Worm (Caenorhabditis elegans) whole organism, L1 larva: ENCODE data around the gene M28.9.
A peak's percentile ranks its signal among the peaks of the same experiment; 100 is the strongest.

Experiments
- F16B12.6 ChIP-seq: fragments of 150-350 bp; optimal IDR thresholded peaks from 2 replicates; lab custom pipeline; 2014; ENCODE audit warnings: missing biosample characterization, missing genetic modification characterization
- Y116A8C.19 ChIP-seq: sonication (generic microtip); optimal IDR thresholded peaks from 2 replicates; lab custom pipeline; 2016; ENCODE audit warnings: missing compliant biosample characterization, missing genetic modification characterization, borderline replicate concordance
- aha-1 ChIP-seq: fragments of 150-350 bp; optimal IDR thresholded peaks from 2 replicates; lab custom pipeline; 2014; ENCODE audit warnings: missing biosample characterization, missing genetic modification characterization
- alr-1 ChIP-seq: fragments of 200-800 bp; sonication (Bioruptor generic); optimal IDR thresholded peaks from 2 replicates; lab custom pipeline; 2018; ENCODE audit warnings: borderline replicate concordance, mild to moderate bottlenecking, missing genetic modification characterization, missing compliant biosample characterization
- ama-1 ChIP-seq: fragments of 150-350 bp; optimal IDR thresholded peaks from 2 replicates; lab custom pipeline; 2014
- blmp-1 ChIP-seq: fragments of 150-350 bp; optimal IDR thresholded peaks from 2 replicates; lab custom pipeline; 2014; ENCODE audit warnings: missing biosample characterization, missing genetic modification characterization
- ceh-82 ChIP-seq, 3 experiments: fragments of 150-350 bp in 1 of 3; sonication (generic microtip) in 2 of 3; optimal IDR thresholded peaks; 2 replicates each; lab custom pipeline; 2014 to 2017; ENCODE audit warnings: missing biosample characterization in 3 of 3, missing genetic modification characterization in 3 of 3
- ceh-88 ChIP-seq: fragments of 200-800 bp; sonication (Bioruptor generic); IDR thresholded peaks from 2 replicates; pipeline ENCODE4 v1.3.6; 2022; ENCODE audit warnings: missing genetic modification characterization, missing compliant biosample characterization
- ces-1 ChIP-seq: fragments of 150-350 bp; optimal IDR thresholded peaks from 2 replicates; lab custom pipeline; 2014; ENCODE audit warnings: missing biosample characterization, missing genetic modification reagents, missing genetic modification characterization
- dpl-1 ChIP-seq, 3 experiments: fragments of 150-350 bp in 2 of 3; sonication (generic microtip) in 1 of 3; optimal IDR thresholded peaks; 2 replicates each; lab custom pipeline; 2014 to 2017; ENCODE audit warnings: missing biosample characterization in 3 of 3, missing genetic modification characterization in 3 of 3, missing genetic modification reagents in 3 of 3
- dsc-1 ChIP-seq: sonication (generic microtip); optimal IDR thresholded peaks from 2 replicates; lab custom pipeline; 2016; ENCODE audit warnings: mild to moderate bottlenecking, missing genetic modification characterization, missing compliant biosample characterization
- efl-3 ChIP-seq: fragments of 200-800 bp; sonication (Bioruptor generic); optimal IDR thresholded peaks from 2 replicates; lab custom pipeline; 2018; ENCODE audit warnings: mild to moderate bottlenecking, missing genetic modification characterization, missing compliant biosample characterization
- egl-27 ChIP-seq, 2 experiments: fragments of 150-350 bp in 1 of 2; sonication (generic microtip); optimal IDR thresholded peaks; 3 replicates each; lab custom pipeline; 2017 to 2018; ENCODE audit warnings: missing biosample characterization in 2 of 2, missing genetic modification characterization in 2 of 2, missing genetic modification reagents in 2 of 2
- elt-2 ChIP-seq: sonication (generic microtip); optimal IDR thresholded peaks from 2 replicates; lab custom pipeline; 2016; ENCODE audit warnings: missing genetic modification characterization, mild to moderate bottlenecking, inconsistent platforms, missing compliant biosample characterization, missing genetic modification reagents
- grh-1 ChIP-seq: fragments of 200-800 bp; sonication (Bioruptor generic); IDR thresholded peaks from 2 replicates; pipeline ENCODE4 v1.3.6; 2022; ENCODE audit warnings: missing genetic modification reagents, missing genetic modification characterization, missing compliant biosample characterization
- hlh-4 ChIP-seq: sonication (generic microtip); optimal IDR thresholded peaks from 2 replicates; lab custom pipeline; 2016; ENCODE audit warnings: mild to moderate bottlenecking, missing genetic modification characterization, missing compliant biosample characterization
- hpl-2 ChIP-seq: fragments of 150-350 bp; optimal IDR thresholded peaks from 2 replicates; lab custom pipeline; 2014; ENCODE audit warnings: missing biosample characterization, missing genetic modification reagents, missing genetic modification characterization
- irx-1 ChIP-seq: sonication (generic microtip); optimal IDR thresholded peaks from 2 replicates; lab custom pipeline; 2016; ENCODE audit warnings: missing genetic modification characterization, missing compliant biosample characterization
- lin-14 ChIP-seq: fragments of 200-800 bp; sonication (Bioruptor generic); optimal IDR thresholded peaks from 2 replicates; lab custom pipeline; 2018; ENCODE audit warnings: mild to moderate bottlenecking, missing genetic modification characterization, moderate library complexity, missing compliant biosample characterization
- lin-35 ChIP-seq, 2 experiments: fragments of 150-350 bp; optimal IDR thresholded peaks; 2 replicates each; lab custom pipeline; 2014; ENCODE audit warnings: missing biosample characterization in 2 of 2, missing genetic modification characterization in 2 of 2, missing genetic modification reagents in 2 of 2
- lir-3 ChIP-seq: sonication (generic microtip); optimal IDR thresholded peaks from 2 replicates; lab custom pipeline; 2016; ENCODE audit warnings: mild to moderate bottlenecking, missing genetic modification characterization, moderate library complexity, missing compliant biosample characterization; ENCODE audit not compliant: poor library complexity
- mdl-1 ChIP-seq, 2 experiments: fragments of 150-350 bp; optimal IDR thresholded peaks; 2 replicates each; lab custom pipeline; 2014 to 2017; ENCODE audit warnings: missing biosample characterization in 2 of 2, missing genetic modification characterization in 2 of 2, inconsistent platforms in 1 of 2
- mep-1 ChIP-seq: fragments of 150-350 bp; optimal IDR thresholded peaks from 2 replicates; lab custom pipeline; 2014; ENCODE audit warnings: missing biosample characterization, missing genetic modification characterization
- nhr-12 ChIP-seq: sonication (generic microtip); optimal IDR thresholded peaks from 2 replicates; lab custom pipeline; 2017; ENCODE audit warnings: missing biosample characterization, missing genetic modification characterization
- nhr-19 ChIP-seq: fragments of 200-800 bp; sonication (Bioruptor generic); conservative IDR thresholded peaks from 2 replicates; pipeline ENCODE4 v1.3.6; 2022; ENCODE audit warnings: missing genetic modification characterization, missing compliant biosample characterization
- nhr-237 ChIP-seq: fragments of 150-350 bp; optimal IDR thresholded peaks from 2 replicates; lab custom pipeline; 2014; ENCODE audit warnings: missing biosample characterization, missing genetic modification characterization
- nhr-28 ChIP-seq: fragments of 150-350 bp; optimal IDR thresholded peaks from 2 replicates; lab custom pipeline; 2014; ENCODE audit warnings: missing biosample characterization, missing genetic modification characterization
- nhr-47 ChIP-seq: sonication (generic microtip); optimal IDR thresholded peaks from 2 replicates; lab custom pipeline; 2016; ENCODE audit warnings: mild to moderate bottlenecking, missing genetic modification characterization, moderate library complexity, missing compliant biosample characterization
- nhr-76 ChIP-seq: sonication (generic microtip); optimal IDR thresholded peaks from 2 replicates; lab custom pipeline; 2017; ENCODE audit warnings: missing biosample characterization, missing genetic modification characterization
- nhr-84 ChIP-seq: sonication (generic microtip); optimal IDR thresholded peaks from 2 replicates; lab custom pipeline; 2017; ENCODE audit warnings: missing biosample characterization, missing genetic modification characterization
- nhr-85 ChIP-seq: sonication (generic microtip); peaks from one replicate; lab custom pipeline; 2016; ENCODE audit warnings: missing genetic modification characterization, inconsistent platforms, missing compliant biosample characterization
- pag-3 ChIP-seq: sonication (generic microtip); optimal IDR thresholded peaks from 2 replicates; lab custom pipeline; 2017; ENCODE audit warnings: missing genetic modification characterization, mild to moderate bottlenecking, missing compliant biosample characterization, antibody characterized with exemption, borderline replicate concordance; ENCODE audit not compliant: insufficient read depth
- pqm-1 ChIP-seq: sonication (generic microtip); optimal IDR thresholded peaks from 3 replicates; lab custom pipeline; 2017; ENCODE audit warnings: missing biosample characterization, missing genetic modification characterization
- rnt-1 ChIP-seq: sonication (generic microtip); optimal IDR thresholded peaks from 2 replicates; lab custom pipeline; 2016; ENCODE audit warnings: mild to moderate bottlenecking, missing genetic modification characterization, moderate library complexity, missing compliant biosample characterization
- skn-1 ChIP-seq: fragments of 150-350 bp; optimal IDR thresholded peaks from 2 replicates; lab custom pipeline; 2014; ENCODE audit warnings: missing biosample characterization, missing genetic modification characterization
- snu-23 ChIP-seq: sonication (generic microtip); optimal IDR thresholded peaks from 2 replicates; lab custom pipeline; 2016; ENCODE audit warnings: missing genetic modification characterization, missing compliant biosample characterization
- sox-4 ChIP-seq: sonication (generic microtip); optimal IDR thresholded peaks from 2 replicates; lab custom pipeline; 2016; ENCODE audit warnings: missing genetic modification characterization, missing compliant biosample characterization
- sptf-1 ChIP-seq: fragments of 150-350 bp; optimal IDR thresholded peaks from 2 replicates; lab custom pipeline; 2014; ENCODE audit warnings: missing biosample characterization, missing genetic modification characterization
- tlp-1 ChIP-seq: fragments of 150-350 bp; optimal IDR thresholded peaks from 2 replicates; lab custom pipeline; 2014; ENCODE audit warnings: missing biosample characterization, missing genetic modification characterization
- unc-30 ChIP-seq: sonication (generic microtip); optimal IDR thresholded peaks from 2 replicates; lab custom pipeline; 2017; ENCODE audit warnings: missing biosample characterization, missing genetic modification characterization
- unc-62 ChIP-seq: fragments of 150-350 bp; optimal IDR thresholded peaks from 2 replicates; lab custom pipeline; 2014; ENCODE audit warnings: missing biosample characterization, missing genetic modification reagents, missing genetic modification characterization
- vab-15 ChIP-seq: sonication (generic microtip); optimal IDR thresholded peaks from 2 replicates; lab custom pipeline; 2017; ENCODE audit warnings: missing genotype, mild to moderate bottlenecking, missing genetic modification characterization, missing compliant biosample characterization
- xbp-1 ChIP-seq: sonication (generic microtip); optimal IDR thresholded peaks from 2 replicates; lab custom pipeline; 2016; ENCODE audit warnings: missing genetic modification characterization, missing compliant biosample characterization
- zag-1 ChIP-seq: fragments of 150-350 bp; optimal IDR thresholded peaks from 2 replicates; lab custom pipeline; 2014; ENCODE audit warnings: missing biosample characterization, missing genetic modification characterization
- zip-4 ChIP-seq: fragments of 200-800 bp; sonication (Bioruptor generic); optimal IDR thresholded peaks from 2 replicates; lab custom pipeline; 2018; ENCODE audit warnings: mild to moderate bottlenecking, missing genetic modification characterization, moderate library complexity, missing compliant biosample characterization

M28.9 gene

DNA sequence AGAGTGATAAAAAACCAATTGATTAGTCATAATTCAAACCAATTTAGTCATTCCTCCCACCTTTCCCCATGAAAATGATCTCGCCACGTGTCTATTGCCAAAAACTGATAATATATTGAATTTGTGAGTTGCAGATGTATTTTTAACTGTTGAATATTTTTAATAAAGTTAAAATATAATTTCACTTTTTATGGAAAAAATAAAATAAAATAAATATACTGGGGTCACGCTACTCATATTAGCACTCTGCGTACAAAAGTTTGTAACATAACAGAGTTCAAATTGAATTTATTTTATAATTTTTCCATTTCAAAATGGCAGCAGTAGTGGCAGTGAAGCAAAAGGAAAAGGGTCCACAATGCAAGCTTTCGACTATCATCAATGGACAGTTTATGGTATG, 21.1 kb upstream of the M28.9 start, which contains the start of gene C14A4.13:
Gene C14A4.13, plus strand, starts transcription at position 301 of the 400 bp plus-strand sequence.
- TF ChIP-seq nhr-28 (no peak), lir-3 (tag; lab: Kevin White, UChicago) (no peak), pag-3 (no peak), xbp-1 (no peak), tlp-1 (no peak), irx-1 (tag; lab: Kevin White, UChicago) (no peak), sox-4 (tag; lab: Kevin White, UChicago) (no peak), egl-27 (tag; optimal IDR thresholded peaks at IDR 0.05; lab: Kevin White, UChicago) (no peak), nhr-76 (no peak), unc-30 (tag; lab: Kevin White, UChicago) (no peak), hpl-2 (no peak), skn-1 (no peak), aha-1 (tag; lab: Kevin White, UChicago) (no peak), blmp-1 (tag; lab: Kevin White, UChicago) (no peak), pqm-1 (tag; lab: Kevin White, UChicago) (no peak), zip-4 (no peak)

DNA sequence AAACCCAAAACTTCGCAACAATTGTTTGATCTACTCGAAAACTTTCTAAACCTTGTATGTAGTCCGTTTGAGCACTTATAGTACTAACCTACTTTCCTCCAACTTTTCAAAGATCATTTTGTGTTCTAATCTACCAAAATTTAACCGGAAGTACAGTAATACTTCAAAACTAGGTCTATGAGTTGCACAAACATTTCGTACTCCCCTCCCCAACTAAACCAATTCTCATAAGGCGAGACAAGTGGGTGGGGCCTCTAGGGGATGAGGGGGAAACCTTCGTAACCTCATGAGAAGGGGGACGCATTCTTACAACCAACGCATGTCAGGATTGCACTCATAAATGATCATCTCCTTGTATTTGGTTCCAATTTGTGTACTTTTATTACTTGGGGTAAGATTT, 17.2 kb upstream of the M28.9 start, which contains the start of gene cutl-9:
Gene cutl-9, plus strand, starts transcription at position 301 of the 400 bp plus-strand sequence.
- TF ChIP-seq mep-1 (tag; lab: Kevin White, UChicago) = no peak
- TF ChIP-seq lin-14 (GFP tag; lab: Kevin White, UChicago) = no peak
- TF ChIP-seq Y116A8C.19 (tag; lab: Kevin White, UChicago) = no peak
- TF ChIP-seq ama-1 (lab: Kevin White, UChicago) = no peak
- no peak for TF ChIP-seq nhr-76
- TF ChIP-seq nhr-12 (tag; lab: Kevin White, UChicago) = no peak
- no peak for TF ChIP-seq efl-3 (GFP tag; lab: Kevin White, UChicago)
- no peak for TF ChIP-seq nhr-237 (tag; lab: Kevin White, UChicago)
- TF ChIP-seq hpl-2 = no peak
- no peak for TF ChIP-seq hlh-4 (tag; lab: Kevin White, UChicago)
- TF ChIP-seq unc-62 = no peak

DNA sequence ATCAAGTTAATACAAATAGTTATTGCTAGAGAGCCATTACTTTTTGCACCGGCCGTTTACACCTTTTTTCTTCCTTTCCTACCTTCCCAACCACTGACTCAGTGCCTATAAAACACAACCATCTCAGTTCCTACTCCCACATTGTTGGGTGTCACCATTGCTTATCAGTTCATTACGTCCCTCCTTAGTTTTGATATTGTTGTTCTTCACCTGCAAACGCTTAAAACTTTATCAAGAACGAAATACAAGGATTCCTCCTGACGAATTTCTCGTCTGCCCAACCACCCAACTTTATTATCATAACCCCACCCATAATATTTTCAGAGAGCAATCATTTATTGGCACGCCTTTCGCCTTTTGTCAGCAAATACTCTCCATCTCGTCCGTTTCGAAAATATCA, 12.1 kb upstream of the M28.9 start:
- TF ChIP-seq nhr-85 (tag; lab: Kevin White, UChicago) (no peak), zag-1 (no peak), mdl-1 (tag; optimal IDR thresholded peaks at IDR 0.05; lab: Kevin White, UChicago) (no peak), unc-30 (tag; lab: Kevin White, UChicago) (no peak), lin-14 (GFP tag; lab: Kevin White, UChicago) (peak; percentile 14), elt-2 (tag; lab: Kevin White, UChicago) (peak; percentile 80), dsc-1 (tag; lab: Kevin White, UChicago) (no peak), ces-1 (no peak), dpl-1 (GFP tag; optimal IDR thresholded peaks at IDR 0.05; lab: Kevin White, UChicago) (no peak), ceh-88 (GFP tag; lab: Robert Waterston, UW) (no peak), sptf-1 (tag; lab: Kevin White, UChicago) (no peak), tlp-1 (no peak), pqm-1 (tag; lab: Kevin White, UChicago) (peak; percentile 11), irx-1 (tag; lab: Kevin White, UChicago) (no peak), hpl-2 (no peak), xbp-1 (no peak), ceh-82 (tag; optimal IDR thresholded peaks at IDR 0.05; lab: Kevin White, UChicago) (no peak)

DNA sequence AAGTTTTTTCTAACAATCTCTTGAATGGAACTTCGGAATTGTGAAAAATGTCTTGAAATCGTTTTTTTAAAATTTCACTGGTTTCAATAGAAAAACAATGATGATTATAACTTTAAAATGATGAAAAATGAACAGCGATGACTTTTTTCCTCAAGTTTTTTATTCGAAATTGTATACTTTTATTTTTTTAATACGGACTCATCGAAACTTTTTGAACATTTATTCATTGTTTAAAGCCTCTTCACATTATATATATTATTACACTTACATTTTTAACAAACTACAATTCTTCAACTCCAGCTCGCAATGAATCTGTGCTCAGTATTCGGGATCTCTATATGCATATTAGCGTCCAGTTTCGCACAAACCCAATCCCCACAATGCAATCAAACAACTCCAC, 11.2 kb upstream of the M28.9 start, which contains the start of gene M28.8:
Gene M28.8, plus strand, starts transcription at position 301 of the 400 bp plus-strand sequence.
- TF ChIP-seq F16B12.6 (no peak), alr-1 (no peak), nhr-47 (tag; lab: Kevin White, UChicago) (no peak), xbp-1 (no peak), mep-1 (tag; lab: Kevin White, UChicago) (no peak), nhr-84 (no peak), Y116A8C.19 (tag; lab: Kevin White, UChicago) (no peak), nhr-19 (GFP tag; lab: Robert Waterston, UW) (no peak), snu-23 (no peak), unc-62 (no peak), rnt-1 (tag; lab: Kevin White, UChicago) (no peak), vab-15 (tag; lab: Kevin White, UChicago) (no peak), lin-35 (GFP tag; optimal IDR thresholded peaks at IDR 0.05; lab: Kevin White, UChicago) (no peak), grh-1 (GFP tag; lab: Robert Waterston, UW) (no peak)
- TF ChIP-seq, all 84 proteins: peak for 0
